Worm (Caenorhabditis elegans): Measurements from ENCODE around the gene sbt-1.

sbt-1 gene

ce11 chrV:20828820-20829219 lies at the start of gene sbt-1:
sbt-1 (minus strand) TSS chrV:20828881.
- TF ChIP-seq K02D7.2 (tag; optimal IDR thresholded peaks at IDR 0.05) (no peak), ceh-6 (GFP tag; optimal IDR thresholded peaks at IDR 0.05) (no peak), ttx-3 (tag; optimal IDR thresholded peaks at IDR 0.05) (no peak), rnt-1 (tag; optimal IDR thresholded peaks at IDR 0.05) (no peak), che-1 (tag; optimal IDR thresholded peaks at IDR 0.05) (no peak), fkh-6 (tag; optimal IDR thresholded peaks at IDR 0.05) (no peak), ztf-16 (tag; optimal IDR thresholded peaks at IDR 0.05) (no peak), C08G9.2 (tag; optimal IDR thresholded peaks at IDR 0.05) (no peak), ceh-2 (tag; optimal IDR thresholded peaks at IDR 0.05) (no peak), fax-1 (tag; optimal IDR thresholded peaks at IDR 0.05) (no peak), lim-6 (tag; optimal IDR thresholded peaks at IDR 0.05) (no peak), ets-4 (tag; optimal IDR thresholded peaks at IDR 0.05) (no peak), ceh-34 (tag; optimal IDR thresholded peaks at IDR 0.05) (no peak), fkh-10 (GFP tag; optimal IDR thresholded peaks at IDR 0.05) (no peak), dve-1 (tag; optimal IDR thresholded peaks at IDR 0.05) (no peak), dmd-4 (tag; optimal IDR thresholded peaks at IDR 0.05; ENCODE audit: borderline replicate concordance) (no peak), mec-3 (tag; optimal IDR thresholded peaks at IDR 0.05; ENCODE audit: borderline replicate concordance) (no peak), hlh-13 (GFP tag; optimal IDR thresholded peaks at IDR 0.05) (no peak), ceh-14 (tag; optimal IDR thresholded peaks at IDR 0.05) (no peak), hlh-30 (tag; optimal IDR thresholded peaks at IDR 0.05; ENCODE audit: insufficient read depth) (peak; percentile 63), nfya-1 (tag; optimal IDR thresholded peaks at IDR 0.05) (peak; percentile 68), ceh-31 (tag; optimal IDR thresholded peaks at IDR 0.05) (peak; percentile 69), ceh-24 (tag; optimal IDR thresholded peaks at IDR 0.05) (no peak), ceh-18 (tag; optimal IDR thresholded peaks at IDR 0.05) (peak; percentile 7), unc-55 (GFP tag; optimal IDR thresholded peaks at IDR 0.05) (peak; percentile 68), F13H6.1 (tag; optimal IDR thresholded peaks at IDR 0.05) (no peak), pat-9 (tag; optimal IDR thresholded peaks at IDR 0.05) (no peak), unc-42 (tag; optimal IDR thresholded peaks at IDR 0.05) (peak; percentile 56), K09A11.1 (tag; optimal IDR thresholded peaks at IDR 0.05; ENCODE audit: insufficient read depth) (no peak), nhr-232 (tag; optimal IDR thresholded peaks at IDR 0.05) (no peak), tbx-2 (tag; optimal IDR thresholded peaks at IDR 0.05) (peak; percentile 30), ceh-22 (tag; optimal IDR thresholded peaks at IDR 0.05) (no peak), sox-4 (tag; optimal IDR thresholded peaks at IDR 0.05) (no peak), pha-2 (tag; optimal IDR thresholded peaks at IDR 0.05) (no peak), ceh-48 (tag; optimal IDR thresholded peaks at IDR 0.05) (peak; percentile 96), unc-86 (tag; optimal IDR thresholded peaks at IDR 0.05) (no peak), ceh-45 (GFP tag; IDR thresholded peaks at IDR 0.05) (no peak), ceh-19 (GFP tag; optimal IDR thresholded peaks at IDR 0.05) (no peak), ref-2 (tag; optimal IDR thresholded peaks at IDR 0.05) (no peak)

- TF ChIP-seq fkh-10 (GFP tag; optimal IDR thresholded peaks at IDR 0.05), result no peak
- TF ChIP-seq pha-4 (tag; optimal IDR thresholded peaks at IDR 0.05), result no peak
- no peak for TF ChIP-seq che-1 (tag; optimal IDR thresholded peaks at IDR 0.05)
- no peak for TF ChIP-seq zip-5 (tag; optimal IDR thresholded peaks at IDR 0.05)
- TF ChIP-seq elt-2 (tag; optimal IDR thresholded peaks at IDR 0.05), result no peak
- no peak for TF ChIP-seq sox-2 (GFP tag; IDR thresholded peaks at IDR 0.05)
- no peak for TF ChIP-seq ref-2 (tag; optimal IDR thresholded peaks at IDR 0.05)
- TF ChIP-seq ceh-18 (tag; optimal IDR thresholded peaks at IDR 0.05), result no peak
Observed at ce11 chrV:20875324-20875723, 46.6 kb upstream of the sbt-1 start.

All from whole organism, late embryonic.